Worm (Caenorhabditis elegans) whole organism, L4 larva: ENCODE results near the gene ttr-18.
"Not testable (repeated sequence)": the region's sequence is repeated elsewhere in the genome, so short reads cannot be mapped to it uniquely, and the experiment has no call there.

Experiments
- D1046.2 ChIP-seq: fragments of 200-800 bp; sonication (Bioruptor generic); IDR thresholded peaks from 2 replicates; pipeline ENCODE4 v1.3.6; 2022; ENCODE audit warnings: missing genetic modification characterization, missing compliant biosample characterization
- F44E2.7 ChIP-seq: fragments of 200-800 bp; sonication (Bioruptor generic); IDR thresholded peaks from 2 replicates; pipeline ENCODE4 v2.1.2; 2022; ENCODE audit warnings: missing genetic modification characterization, missing compliant biosample characterization
- F49E8.2 ChIP-seq: sonication (generic microtip); optimal IDR thresholded peaks from 2 replicates; lab custom pipeline; 2016; ENCODE audit warnings: missing compliant biosample characterization, mild to moderate bottlenecking, missing genetic modification characterization, borderline replicate concordance
- Y105C5A.15 ChIP-seq: fragments of 200-800 bp; sonication (Bioruptor generic); IDR thresholded peaks from 2 replicates; pipeline ENCODE4 v1.3.6; 2022; ENCODE audit warnings: missing genetic modification characterization, missing compliant biosample characterization
- Y75B8A.6 ChIP-seq: fragments of 200-800 bp; sonication (Bioruptor generic); IDR thresholded peaks from 2 replicates; pipeline ENCODE4 v1.3.6; 2022; ENCODE audit warnings: missing genetic modification reagents, missing genetic modification characterization, missing compliant biosample characterization
- ZK337.2 ChIP-seq: fragments of 200-800 bp; sonication (Bioruptor generic); IDR thresholded peaks from 2 replicates; pipeline ENCODE4 v1.3.6; 2022; ENCODE audit warnings: missing genetic modification reagents, missing genetic modification characterization, missing compliant biosample characterization
- aly-2 ChIP-seq: sonication (generic microtip); optimal IDR thresholded peaks from 2 replicates; lab custom pipeline; 2018; ENCODE audit warnings: missing biosample characterization, missing genetic modification characterization
- ama-1 ChIP-seq: fragments of 150-350 bp; optimal IDR thresholded peaks from 2 replicates; lab custom pipeline; 2014; ENCODE audit warnings: inconsistent platforms, mixed read lengths
- arid-1 ChIP-seq: fragments of 200-800 bp; sonication (Bioruptor generic); conservative IDR thresholded peaks from 2 replicates; pipeline ENCODE4 v1.3.6; 2022; ENCODE audit warnings: missing genetic modification reagents, missing genetic modification characterization, missing compliant biosample characterization
- ces-1 ChIP-seq: fragments of 150-350 bp; sonication (generic microtip); optimal IDR thresholded peaks from 4 replicates; lab custom pipeline; 2014; ENCODE audit warnings: missing biosample characterization, missing genetic modification reagents, missing genetic modification characterization
- ctbp-1 ChIP-seq: fragments of 200-800 bp; sonication (Bioruptor generic); IDR thresholded peaks from 2 replicates; pipeline ENCODE4 v1.3.6; 2022; ENCODE audit warnings: missing genetic modification reagents, missing genetic modification characterization, missing compliant biosample characterization
- dmd-6 ChIP-seq: fragments of 200-800 bp; sonication (Bioruptor generic); IDR thresholded peaks from 2 replicates; pipeline ENCODE4 v1.3.6; 2022; ENCODE audit warnings: missing genetic modification reagents, missing genetic modification characterization, missing compliant biosample characterization
- dmd-9 ChIP-seq: fragments of 200-800 bp; sonication (Bioruptor generic); IDR thresholded peaks from 2 replicates; pipeline ENCODE4 v1.3.6; 2022; ENCODE audit warnings: missing genetic modification reagents, missing genetic modification characterization, missing compliant biosample characterization
- duxl-1 ChIP-seq: sonication (generic microtip); optimal IDR thresholded peaks from 2 replicates; lab custom pipeline; 2016; ENCODE audit warnings: mild to moderate bottlenecking, missing genetic modification characterization, moderate library complexity, missing compliant biosample characterization; ENCODE audit not compliant: poor library complexity
- dve-1 ChIP-seq: sonication (generic microtip); optimal IDR thresholded peaks from 2 replicates; lab custom pipeline; 2017; ENCODE audit warnings: antibody characterized with exemption, mild to moderate bottlenecking, missing genetic modification characterization, missing compliant biosample characterization; ENCODE audit not compliant: insufficient read depth
- egl-43 ChIP-seq: fragments of 200-800 bp; sonication (Bioruptor generic); IDR thresholded peaks from 2 replicates; pipeline ENCODE4 v1.3.6; 2022; ENCODE audit warnings: missing genetic modification reagents, missing genetic modification characterization, missing compliant biosample characterization
- fkh-10 ChIP-seq: fragments of 150-350 bp; optimal IDR thresholded peaks from 2 replicates; lab custom pipeline; 2014; ENCODE audit warnings: missing biosample characterization, missing genetic modification reagents, missing genetic modification characterization
- fos-1 ChIP-seq: fragments of 150-350 bp; optimal IDR thresholded peaks from 2 replicates; lab custom pipeline; 2014; ENCODE audit warnings: missing biosample characterization, missing genetic modification characterization
- hif-1 ChIP-seq, 2 experiments: sonication (generic microtip); optimal IDR thresholded peaks; 2 replicates each; lab custom pipeline; 2016 to 2017; ENCODE audit warnings: missing compliant biosample characterization in 2 of 2, missing genetic modification characterization in 2 of 2, missing genetic modification reagents in 2 of 2, missing genotype in 2 of 2, mild to moderate bottlenecking in 1 of 2
- hlh-11 ChIP-seq: fragments of 200-800 bp; sonication (Bioruptor generic); optimal IDR thresholded peaks from 2 replicates; lab custom pipeline; 2018; ENCODE audit warnings: mild to moderate bottlenecking, missing genetic modification characterization, missing compliant biosample characterization
- lim-7 ChIP-seq: fragments of 200-800 bp; sonication (Bioruptor generic); IDR thresholded peaks from 2 replicates; pipeline ENCODE4 v1.3.6; 2022; ENCODE audit warnings: missing genetic modification characterization, missing compliant biosample characterization
- lin-1 ChIP-seq: fragments of 200-800 bp; sonication (Bioruptor generic); IDR thresholded peaks from 2 replicates; pipeline ENCODE4 v1.3.6; 2022; ENCODE audit warnings: missing genetic modification reagents, missing genetic modification characterization, missing compliant biosample characterization
- lin-13 ChIP-seq: fragments of 150-350 bp; optimal IDR thresholded peaks from 2 replicates; lab custom pipeline; 2014; ENCODE audit warnings: missing biosample characterization, missing genetic modification reagents, missing genetic modification characterization
- lsy-2 ChIP-seq, 2 experiments: fragments of 150-350 bp in 1 of 2; sonication (generic microtip) in 1 of 2; optimal IDR thresholded peaks; 2 replicates each; lab custom pipeline; 2014 to 2017; ENCODE audit warnings: missing biosample characterization in 2 of 2, missing genetic modification characterization in 2 of 2
- madf-5 ChIP-seq, 2 experiments: fragments of 200-800 bp; sonication (Bioruptor generic); IDR thresholded peaks; 2 replicates each; pipeline ENCODE4 v1.3.6; 2022; ENCODE audit warnings: missing compliant biosample characterization in 2 of 2, missing genetic modification characterization in 2 of 2
- madf-9 ChIP-seq: fragments of 200-800 bp; sonication (Bioruptor generic); conservative IDR thresholded peaks from 2 replicates; pipeline ENCODE4 v1.3.6; 2022; ENCODE audit warnings: missing genetic modification reagents, missing genetic modification characterization, missing compliant biosample characterization
- mdl-1 ChIP-seq, 2 experiments: fragments of 150-350 bp in 1 of 2; sonication (generic microtip) in 1 of 2; optimal IDR thresholded peaks; 2 replicates each; lab custom pipeline; 2014 to 2017; ENCODE audit warnings: missing biosample characterization in 2 of 2, missing genetic modification characterization in 2 of 2
- mep-1 ChIP-seq: fragments of 150-350 bp; sonication (generic microtip); optimal IDR thresholded peaks from 3 replicates; lab custom pipeline; 2014; ENCODE audit warnings: missing biosample characterization, missing genetic modification characterization
- mes-2 ChIP-seq: sonication (generic microtip); optimal IDR thresholded peaks from 2 replicates; lab custom pipeline; 2016; ENCODE audit warnings: missing genotype, mild to moderate bottlenecking, missing genetic modification characterization, missing compliant biosample characterization; ENCODE audit not compliant: poor library complexity, severe bottlenecking
- mxl-3 ChIP-seq: fragments of 200-800 bp; sonication (Bioruptor generic); optimal IDR thresholded peaks from 2 replicates; lab custom pipeline; 2018; ENCODE audit warnings: mild to moderate bottlenecking, missing genetic modification characterization, missing compliant biosample characterization
- nhr-11 ChIP-seq: fragments of 150-350 bp; optimal IDR thresholded peaks from 2 replicates; lab custom pipeline; 2014; ENCODE audit warnings: missing biosample characterization, missing genetic modification characterization
- nhr-28 ChIP-seq: fragments of 150-350 bp; optimal IDR thresholded peaks from 2 replicates; lab custom pipeline; 2014; ENCODE audit warnings: missing biosample characterization, missing genetic modification characterization
- nhr-42 ChIP-seq: fragments of 200-800 bp; sonication (Bioruptor generic); IDR thresholded peaks from 2 replicates; pipeline ENCODE4 v1.3.6; 2022; ENCODE audit warnings: missing genetic modification characterization, missing compliant biosample characterization
- nhr-48 ChIP-seq: sonication (generic microtip); optimal IDR thresholded peaks from 2 replicates; lab custom pipeline; 2016; ENCODE audit warnings: mild to moderate bottlenecking, missing genetic modification characterization, missing compliant biosample characterization
- pha-4 ChIP-seq, 2 experiments: fragments of 150-350 bp in 1 of 2; fragments of 200-800 bp in 1 of 2; sonication (Bioruptor generic) in 1 of 2; IDR thresholded peaks in 1 of 2; optimal IDR thresholded peaks in 1 of 2; 2 replicates each; pipeline versions ENCODE4 v1.3.6 to Lab custom; 2014 to 2022; ENCODE audit warnings: missing genetic modification characterization in 2 of 2, missing genetic modification reagents in 2 of 2, missing biosample characterization in 1 of 2, missing compliant biosample characterization in 1 of 2
- php-3 ChIP-seq: fragments of 200-800 bp; sonication (Bioruptor generic); IDR thresholded peaks from 2 replicates; pipeline ENCODE4 v1.3.6; 2022; ENCODE audit warnings: missing genetic modification reagents, missing genetic modification characterization, missing compliant biosample characterization
- rbr-2 ChIP-seq: sonication (generic microtip); optimal IDR thresholded peaks from 2 replicates; lab custom pipeline; 2016; ENCODE audit warnings: missing genotype, missing genetic modification characterization, missing compliant biosample characterization
- sdz-12 ChIP-seq: fragments of 200-800 bp; sonication (Bioruptor generic); optimal IDR thresholded peaks from 2 replicates; lab custom pipeline; 2018; ENCODE audit warnings: mild to moderate bottlenecking, missing genetic modification characterization, missing compliant biosample characterization
- skn-1 ChIP-seq: fragments of 150-350 bp; optimal IDR thresholded peaks from 2 replicates; lab custom pipeline; 2014; ENCODE audit warnings: missing biosample characterization, missing genetic modification characterization
- snpc-1.2 ChIP-seq: fragments of 200-800 bp; sonication (Bioruptor generic); IDR thresholded peaks from 2 replicates; pipeline ENCODE4 v1.3.6; 2022; ENCODE audit warnings: missing genetic modification reagents, missing genetic modification characterization, missing compliant biosample characterization
- tra-1 ChIP-seq: fragments of 200-800 bp; sonication (Bioruptor generic); IDR thresholded peaks from 2 replicates; pipeline ENCODE4 v1.3.6; 2022; ENCODE audit warnings: missing genetic modification reagents, missing genetic modification characterization, missing compliant biosample characterization
- unc-130 ChIP-seq: sonication (generic microtip); optimal IDR thresholded peaks from 2 replicates; lab custom pipeline; 2016; ENCODE audit warnings: missing genetic modification reagents, missing genetic modification characterization, missing compliant biosample characterization
- unc-62 ChIP-seq, 3 experiments: fragments of 150-350 bp in 1 of 3; sonication (generic microtip); optimal IDR thresholded peaks in 2 of 3; peaks in 1 of 3; 1 replicate in 1 of 3; 2 replicates in 2 of 3; lab custom pipeline; 2014 to 2017; ENCODE audit warnings: missing biosample characterization in 3 of 3, missing genetic modification characterization in 3 of 3, missing genetic modification reagents in 3 of 3, missing genotype in 1 of 3
- zfp-2 ChIP-seq: sonication (generic microtip); optimal IDR thresholded peaks from 2 replicates; lab custom pipeline; 2016; ENCODE audit warnings: mild to moderate bottlenecking, missing genetic modification characterization, missing compliant biosample characterization

Gene ttr-18

DNA sequence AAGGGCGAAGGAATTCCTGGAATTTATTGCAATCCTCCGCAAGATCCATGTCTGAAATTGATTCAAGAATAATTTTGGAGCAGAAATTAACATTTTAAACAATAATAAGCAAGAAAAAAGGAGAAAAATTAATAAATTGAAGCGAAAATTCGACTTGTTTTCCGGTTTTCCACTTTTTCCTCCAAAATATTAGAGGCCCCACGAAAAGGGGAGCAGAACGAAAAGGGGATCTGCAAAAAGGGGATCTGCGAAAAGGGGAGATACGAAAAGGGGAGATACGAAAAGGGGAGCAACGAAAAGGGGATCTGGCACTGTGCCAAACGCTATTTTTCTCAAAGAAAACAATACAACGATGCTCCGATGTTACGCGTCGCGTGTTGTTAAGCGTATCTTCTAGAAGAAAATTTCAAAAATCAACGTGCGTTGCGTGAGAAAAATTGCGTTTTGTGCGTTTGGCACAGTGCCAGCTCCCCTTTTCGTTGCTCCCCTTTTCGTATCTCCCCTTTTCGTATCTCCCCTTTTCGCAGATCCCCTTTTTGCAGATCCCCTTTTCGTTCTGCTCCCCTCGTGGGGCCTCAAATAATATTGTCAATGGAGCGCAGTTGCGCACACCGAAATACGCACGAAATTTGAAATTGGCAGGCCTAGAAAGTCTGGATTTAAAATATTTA, 48.0 kb upstream of the ttr-18 start, which contains the start of gene Y62F5A.12 (continued):
- TF ChIP-seq mep-1 (tag; lab: Kevin White, UChicago) = peak; percentile 85
- peak; percentile 65 for TF ChIP-seq hlh-11 (tag; lab: Kevin White, UChicago)
- peak; percentile 94; the same call in 1 of the 2 replicates for TF ChIP-seq nhr-42
- TF ChIP-seq D1046.2 = peak; percentile 93
- peak; percentile 91 to 97 for TF ChIP-seq madf-5 (GFP tag; IDR thresholded peaks at IDR 0.05; lab: Robert Waterston, UW)
- TF ChIP-seq lin-13 (GFP tag; lab: Kevin White, UChicago) = peak; percentile 69
- TF ChIP-seq tra-1 (GFP tag; lab: Robert Waterston, UW) = peak; percentile 95
- peak; percentile 88 for TF ChIP-seq dmd-6 (GFP tag; lab: Robert Waterston, UW)
- peak; percentile 51 for TF ChIP-seq fkh-10 (GFP tag; lab: Kevin White, UChicago)
- peak; percentile 86 for TF ChIP-seq mxl-3 (GFP tag; lab: Kevin White, UChicago)
- peak; percentile 71 to 82 for TF ChIP-seq lsy-2 (tag; optimal IDR thresholded peaks at IDR 0.05; lab: Kevin White, UChicago)
- peak; percentile 93 for TF ChIP-seq arid-1 (GFP tag; lab: Robert Waterston, UW)
- TF ChIP-seq nhr-28 = peak; percentile 52
- peak; percentile 77 for TF ChIP-seq php-3 (GFP tag; lab: Robert Waterston, UW)
- TF ChIP-seq ZK337.2 (GFP tag; lab: Robert Waterston, UW) = peak; percentile 99
- TF ChIP-seq ces-1 (GFP tag; lab: Kevin White, UChicago) = peak; percentile 27
- peak; percentile 68 for TF ChIP-seq nhr-11 (tag; lab: Kevin White, UChicago)
- peak; percentile 84 for TF ChIP-seq unc-130 (GFP tag; lab: Kevin White, UChicago)
- peak; percentile 70 for TF ChIP-seq duxl-1 (tag; lab: Kevin White, UChicago)
- peak; percentile 96 for TF ChIP-seq pha-4 (GFP tag; IDR thresholded peaks at IDR 0.05; lab: Robert Waterston, UW)
- TF ChIP-seq pha-4 (tag; optimal IDR thresholded peaks at IDR 0.05; lab: Kevin White, UChicago) = not testable (repeated sequence)
- peak; percentile 27 for TF ChIP-seq F49E8.2 (tag; lab: Kevin White, UChicago)
- TF ChIP-seq zfp-2 (tag; lab: Kevin White, UChicago) = peak; percentile 50
- peak; percentile 60 for TF ChIP-seq sdz-12
- TF ChIP-seq madf-9 (GFP tag; lab: Robert Waterston, UW) = peak; percentile 96
- 0 out of 2 replicates have a peak, but pooled peaks have one; percentile 80 for TF ChIP-seq Y75B8A.6 (GFP tag; lab: Robert Waterston, UW)
- TF ChIP-seq hif-1 (tag; optimal IDR thresholded peaks at IDR 0.05; lab: Kevin White, UChicago) = peak in 1 of 2 experiments; percentile 93
- peak; percentile 98 for TF ChIP-seq dmd-9 (GFP tag; lab: Robert Waterston, UW)
- TF ChIP-seq lin-1 = peak; percentile 85; the same call in 1 of the 2 replicates
- TF ChIP-seq mes-2 (tag; lab: Kevin White, UChicago) = peak; percentile 99
- peak; percentile 94 for TF ChIP-seq ctbp-1
- peak; percentile 55 for TF ChIP-seq nhr-48
- TF ChIP-seq rbr-2 (tag; lab: Kevin White, UChicago) = peak; percentile 89
- peak; percentile 59 for TF ChIP-seq dve-1
- TF ChIP-seq Y105C5A.15 (GFP tag; lab: Robert Waterston, UW) = peak; percentile 70; the same call in 1 of the 2 replicates
- TF ChIP-seq, all 104 proteins: peak for 63; not testable (repeated sequence) for 41

DNA sequence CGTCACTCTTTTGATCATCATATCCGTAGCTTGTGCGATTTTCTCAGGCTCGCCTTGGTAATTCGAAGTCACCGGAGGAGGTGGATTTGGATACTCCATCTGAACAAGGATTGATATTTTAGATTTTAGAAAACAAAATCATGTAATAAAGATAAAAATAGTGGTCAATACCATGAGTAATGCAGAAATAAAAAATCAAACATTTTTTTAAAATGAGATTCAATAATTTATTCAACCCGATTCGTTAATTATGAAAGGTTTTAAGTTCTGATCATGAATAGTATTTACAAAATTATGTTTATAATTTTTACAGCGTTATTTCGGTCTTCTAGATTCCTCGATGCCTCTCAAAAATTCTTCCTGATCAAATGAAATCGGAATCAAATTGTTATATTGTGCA, 47.2 kb upstream of the ttr-18 start, which contains the start of gene mdt-8:
Gene mdt-8, minus strand, starts transcription at position 101 of the 400 bp plus-strand sequence.
- TF ChIP-seq aly-2 (tag; lab: Kevin White, UChicago) (no peak), fos-1 (tag; lab: Kevin White, UChicago) (no peak), F44E2.7 (GFP tag; lab: Robert Waterston, UW) (no peak), snpc-1.2 (GFP tag; lab: Robert Waterston, UW) (no peak), egl-43 (GFP tag; lab: Robert Waterston, UW) (no peak), unc-62 (GFP tag; optimal IDR thresholded peaks at IDR 0.05 in 1 of 2; lab: Kevin White, UChicago) (no peak), unc-62 (tag; optimal IDR thresholded peaks at IDR 0.05; lab: Kevin White, UChicago) (no peak), mdl-1 (tag; optimal IDR thresholded peaks at IDR 0.05; lab: Kevin White, UChicago) (no peak), skn-1 (no peak), madf-5 (GFP tag; IDR thresholded peaks at IDR 0.05; lab: Robert Waterston, UW) (no peak), ama-1 (lab: Kevin White, UChicago) (no peak), hlh-11 (tag; lab: Kevin White, UChicago) (no peak), lim-7 (no peak)
